Fruit fly (Drosophila melanogaster) whole organism, adult: ENCODE results near the gene CG32269.
A peak's percentile ranks its signal among the peaks of the same experiment; 100 is the strongest.

ENCODE experiments used
- CG11617 ChIP-seq: fragments of 200-800 bp; sonication (Bioruptor generic); optimal IDR thresholded peaks from 2 replicates; lab custom pipeline; 2017; ENCODE audit warnings: mild to moderate bottlenecking, missing biosample characterization, missing genetic modification reagents, missing genetic modification characterization
- CG12768 ChIP-seq: fragments of 200-800 bp; sonication (Bioruptor generic); optimal IDR thresholded peaks from 2 replicates; lab custom pipeline; 2017; ENCODE audit warnings: missing biosample characterization, missing genetic modification characterization, mild to moderate bottlenecking, moderate library complexity, missing genetic modification reagents
- CG14711 ChIP-seq: fragments of 200-800 bp; sonication (Bioruptor generic); optimal IDR thresholded peaks from 2 replicates; lab custom pipeline; 2018; ENCODE audit warnings: missing biosample characterization, mild to moderate bottlenecking, missing genetic modification characterization, moderate library complexity
- CG1620 ChIP-seq: fragments of 200-800 bp; sonication (Bioruptor generic); optimal IDR thresholded peaks from 2 replicates; lab custom pipeline; 2016; ENCODE audit warnings: missing biosample characterization, missing genetic modification characterization
- CG33017 ChIP-seq: fragments of 200-800 bp; sonication (Bioruptor generic); optimal IDR thresholded peaks from 2 replicates; lab custom pipeline; 2018; ENCODE audit warnings: missing biosample characterization, mild to moderate bottlenecking, missing genetic modification characterization, moderate library complexity
- CG5204 ChIP-seq: fragments of 200-800 bp; sonication (Bioruptor generic); optimal IDR thresholded peaks from 2 replicates; lab custom pipeline; 2016; ENCODE audit warnings: missing biosample characterization, missing genetic modification characterization
- CG7045 ChIP-seq: fragments of 200-800 bp; sonication (Bioruptor generic); optimal IDR thresholded peaks from 2 replicates; lab custom pipeline; 2017; ENCODE audit warnings: missing biosample characterization, mild to moderate bottlenecking, missing genetic modification characterization
- CG7101 ChIP-seq: fragments of 200-800 bp; sonication (Bioruptor generic); optimal IDR thresholded peaks from 2 replicates; lab custom pipeline; 2018; ENCODE audit warnings: missing biosample characterization, mild to moderate bottlenecking, missing genetic modification characterization, moderate library complexity
- Clk ChIP-seq: fragments of 200-800 bp; sonication (Bioruptor generic); optimal IDR thresholded peaks from 2 replicates; lab custom pipeline; 2017; ENCODE audit warnings: missing biosample characterization, missing genetic modification characterization
- Crg-1 ChIP-seq: fragments of 200-800 bp; sonication (Bioruptor generic); optimal IDR thresholded peaks from 2 replicates; lab custom pipeline; 2016; ENCODE audit warnings: missing biosample characterization, missing genetic modification characterization
- Hr96 ChIP-seq: fragments of 200-800 bp; sonication (Bioruptor generic); optimal IDR thresholded peaks from 2 replicates; lab custom pipeline; 2016; ENCODE audit warnings: missing biosample characterization, missing genetic modification characterization
- Mnt ChIP-seq: fragments of 200-800 bp; sonication (Bioruptor generic); optimal IDR thresholded peaks from 2 replicates; lab custom pipeline; 2016; ENCODE audit warnings: missing biosample characterization, mild to moderate bottlenecking, missing genetic modification characterization
- bab1 ChIP-seq: fragments of 200-800 bp; sonication (Bioruptor generic); optimal IDR thresholded peaks from 3 replicates; lab custom pipeline; 2019; ENCODE audit warnings: missing biosample characterization, mild to moderate bottlenecking, missing genetic modification characterization, moderate library complexity
- cic ChIP-seq: fragments of 200-800 bp; sonication (Bioruptor generic); optimal IDR thresholded peaks from 2 replicates; lab custom pipeline; 2017; ENCODE audit warnings: missing biosample characterization, mild to moderate bottlenecking, missing genetic modification characterization, moderate library complexity
- cnc ChIP-seq, 2 experiments: fragments of >200 bp; optimal IDR thresholded peaks; 2 replicates each; lab custom pipeline; 2017
- kay ChIP-seq: fragments of 200-800 bp; sonication (Bioruptor generic); peaks from one replicate; lab custom pipeline; 2016; ENCODE audit warnings: missing biosample characterization, missing genetic modification characterization, borderline replicate concordance
- ovo ChIP-seq: fragments of 200-800 bp; sonication (Bioruptor generic); optimal IDR thresholded peaks from 2 replicates; lab custom pipeline; 2016; ENCODE audit warnings: missing biosample characterization, missing genetic modification characterization
- pad ChIP-seq: fragments of 200-800 bp; sonication (Bioruptor generic); optimal IDR thresholded peaks from 3 replicates; lab custom pipeline; 2017; ENCODE audit warnings: missing biosample characterization, missing genetic modification characterization, mild to moderate bottlenecking, moderate library complexity, missing genetic modification reagents
- tj ChIP-seq: fragments of 200-800 bp; sonication (Bioruptor generic); optimal IDR thresholded peaks from 3 replicates; lab custom pipeline; 2017; ENCODE audit warnings: missing biosample characterization, mild to moderate bottlenecking, missing genetic modification characterization, moderate library complexity
- toe ChIP-seq: fragments of 200-800 bp; sonication (Bioruptor generic); optimal IDR thresholded peaks from 2 replicates; lab custom pipeline; 2016; ENCODE audit warnings: missing biosample characterization, missing genetic modification characterization

The CG32269 gene

dm6 chr3L:3218859-3219258 is 10.1 kb upstream of the CG32269 start, which contains the start of the genes hob and nSMase:
TSS of gene hob (minus strand) at chr3L:3218920.
TSS of gene nSMase (plus strand) at chr3L:3219156.
- peak; percentile 37 for TF ChIP-seq CG11617 (GFP tag; lab: Kevin White, UChicago)
- TF ChIP-seq ovo (GFP tag; lab: Kevin White, UChicago) = no peak
- peak; percentile 4 for TF ChIP-seq pad (GFP tag; lab: Kevin White, UChicago)
- no peak for TF ChIP-seq CG7045 (GFP tag; lab: Kevin White, UChicago)
- peak; percentile 47 for TF ChIP-seq cic (GFP tag; lab: Kevin White, UChicago)
- peak; percentile 33 for TF ChIP-seq CG7101
- TF ChIP-seq CG1620 = peak; percentile 13
- no peak for TF ChIP-seq Crg-1
- TF ChIP-seq CG14711 (tag; lab: Kevin White, UChicago) = peak; percentile 14
- no peak for TF ChIP-seq Hr96 (GFP tag; lab: Kevin White, UChicago)
- TF ChIP-seq tj = peak; percentile 8
- peak; percentile 60 for TF ChIP-seq Mnt (GFP tag; lab: Kevin White, UChicago)
- peak; percentile 64 for TF ChIP-seq bab1 (GFP tag; lab: Kevin White, UChicago)
- no peak for TF ChIP-seq CG12768 (GFP tag; lab: Kevin White, UChicago)
- no peak for TF ChIP-seq toe

- TF ChIP-seq cnc (optimal IDR thresholded peaks at IDR 0.05; lab: Kevin White, UChicago) (no peak), ovo (GFP tag; lab: Kevin White, UChicago) (no peak), Clk (GFP tag; lab: Kevin White, UChicago) (no peak), tj (no peak), CG1620 (no peak), CG7101 (no peak), CG12768 (GFP tag; lab: Kevin White, UChicago) (no peak)
These were observed 2.5 kb downstream of the CG32269 start, which contains the start of gene CG33160 for dm6 chr3L:3206263-3206662. TSS of gene CG33160 (minus strand) at chr3L:3206363.

- TF ChIP-seq CG7045 (GFP tag; lab: Kevin White, UChicago) (no peak), Mnt (GFP tag; lab: Kevin White, UChicago) (no peak), Hr96 (GFP tag; lab: Kevin White, UChicago) (no peak), CG12768 (GFP tag; lab: Kevin White, UChicago) (no peak), CG7101 (no peak), pad (GFP tag; lab: Kevin White, UChicago) (no peak), cnc (optimal IDR thresholded peaks at IDR 0.05; lab: Kevin White, UChicago) (no peak), Clk (GFP tag; lab: Kevin White, UChicago) (no peak)
These were observed 3.4 kb downstream of the CG32269 start, which contains the start of gene CG32277 for dm6 chr3L:3205349-3205748. TSS of gene CG32277 (minus strand) at chr3L:3205449.

dm6 chr3L:3204348-3204747 is 4.4 kb downstream of the CG32269 start, which contains the start of gene CG33159:
TSS of gene CG33159 (minus strand) at chr3L:3204448.
- no peak for TF ChIP-seq Mnt (GFP tag; lab: Kevin White, UChicago)
- TF ChIP-seq CG1620 = no peak
- no peak for TF ChIP-seq Hr96 (GFP tag; lab: Kevin White, UChicago)
- TF ChIP-seq CG7101 = no peak
- TF ChIP-seq CG5204 (GFP tag; lab: Kevin White, UChicago) = no peak
- no peak for TF ChIP-seq pad (GFP tag; lab: Kevin White, UChicago)
- no peak for TF ChIP-seq Crg-1
- TF ChIP-seq kay (GFP tag; lab: Kevin White, UChicago) = no peak
- TF ChIP-seq cic (GFP tag; lab: Kevin White, UChicago) = no peak
- no peak for TF ChIP-seq CG12768 (GFP tag; lab: Kevin White, UChicago)

DNA sequence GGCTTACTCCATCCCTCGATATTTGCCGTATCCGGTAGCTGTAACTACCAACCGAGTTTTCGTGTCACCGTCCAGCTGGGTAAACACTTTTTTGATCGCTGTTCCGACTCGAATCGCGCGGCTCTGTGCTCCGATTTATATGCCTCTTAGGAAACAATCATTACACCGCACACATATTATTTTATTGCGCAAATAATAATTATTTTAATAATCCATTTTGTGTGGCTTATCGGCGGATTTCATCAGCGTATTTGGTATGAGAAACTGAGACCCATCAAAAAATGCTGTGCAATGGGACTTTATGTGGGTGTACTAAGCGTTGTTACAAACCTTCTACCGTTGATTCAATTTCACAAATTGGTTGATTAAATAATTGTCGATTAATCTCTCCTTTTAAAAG is 5.7 kb downstream of the CG32269 start, which contains the start of gene CG32271:
CG32271 (minus strand) TSS at position 101 of the 400 bp plus-strand sequence.
- no peak for TF ChIP-seq bab1 (GFP tag; lab: Kevin White, UChicago)
- no peak for TF ChIP-seq CG7101
- no peak for TF ChIP-seq Clk (GFP tag; lab: Kevin White, UChicago)
- no peak for TF ChIP-seq CG14711 (tag; lab: Kevin White, UChicago)
- TF ChIP-seq Mnt (GFP tag; lab: Kevin White, UChicago) = no peak
- TF ChIP-seq CG12768 (GFP tag; lab: Kevin White, UChicago) = no peak
- no peak for TF ChIP-seq cic (GFP tag; lab: Kevin White, UChicago)
- TF ChIP-seq CG7045 (GFP tag; lab: Kevin White, UChicago) = no peak
- no peak for TF ChIP-seq pad (GFP tag; lab: Kevin White, UChicago)
- TF ChIP-seq CG1620 = no peak
- TF ChIP-seq CG5204 (GFP tag; lab: Kevin White, UChicago) = no peak
- no peak for TF ChIP-seq CG33017 (tag; lab: Kevin White, UChicago)
- TF ChIP-seq Hr96 (GFP tag; lab: Kevin White, UChicago) = no peak
- no peak for TF ChIP-seq toe
- TF ChIP-seq kay (GFP tag; lab: Kevin White, UChicago) = no peak

dm6 chr3L:3198447-3199402 is 10.1 kb downstream of the CG32269 start, which contains the start of the genes CG32276 and gry:
TSS of gene CG32276 (minus strand) at chr3L:3199047.
TSS of gene gry (plus strand) at chr3L:3199090.
- TF ChIP-seq Clk (GFP tag; lab: Kevin White, UChicago) = peak; percentile 49
- TF ChIP-seq CG33017 (tag; lab: Kevin White, UChicago) = peak; percentile 62
- peak; percentile 82 for TF ChIP-seq CG5204 (GFP tag; lab: Kevin White, UChicago)
- TF ChIP-seq CG1620 = peak; percentile 82
- TF ChIP-seq cic (GFP tag; lab: Kevin White, UChicago) = peak; percentile 58
- peak; percentile 65 for TF ChIP-seq tj
- no peak for TF ChIP-seq cnc (optimal IDR thresholded peaks at IDR 0.05; lab: Kevin White, UChicago)
- peak; percentile 90 for TF ChIP-seq Mnt (GFP tag; lab: Kevin White, UChicago)
- peak; percentile 74 for TF ChIP-seq Crg-1
- peak; percentile 87 for TF ChIP-seq Hr96 (GFP tag; lab: Kevin White, UChicago)
- peak; percentile 91 for TF ChIP-seq bab1 (GFP tag; lab: Kevin White, UChicago)
- peak; percentile 87 for TF ChIP-seq CG11617 (GFP tag; lab: Kevin White, UChicago)
- TF ChIP-seq kay (GFP tag; lab: Kevin White, UChicago) = no peak
- peak; percentile 91 for TF ChIP-seq ovo (GFP tag; lab: Kevin White, UChicago)
- peak; percentile 71 for TF ChIP-seq pad (GFP tag; lab: Kevin White, UChicago)
- peak; percentile 82 for TF ChIP-seq CG7045 (GFP tag; lab: Kevin White, UChicago)
- TF ChIP-seq CG7101 = peak; percentile 88
- peak; percentile 78 for TF ChIP-seq CG12768 (GFP tag; lab: Kevin White, UChicago)
- peak; percentile 93 for TF ChIP-seq toe
- peak; percentile 81 for TF ChIP-seq CG14711 (tag; lab: Kevin White, UChicago)
